Worm (Caenorhabditis elegans) whole organism, early embryonic: ENCODE results near the gene C14E2.6.

Experiments used
- B0310.2 ChIP-seq: sonication (generic microtip); optimal IDR thresholded peaks from 2 replicates; lab custom pipeline; 2016; ENCODE audit warnings: mild to moderate bottlenecking, missing genetic modification characterization, missing compliant biosample characterization
- ama-1 ChIP-seq: fragments of 150-350 bp; optimal IDR thresholded peaks from 2 replicates; lab custom pipeline; 2014
- ceh-13 ChIP-seq: fragments of 200-800 bp; sonication (Bioruptor generic); optimal IDR thresholded peaks from 2 replicates; lab custom pipeline; 2018; ENCODE audit warnings: mild to moderate bottlenecking, missing genetic modification characterization, missing compliant biosample characterization
- ceh-36 ChIP-seq: sonication (generic microtip); optimal IDR thresholded peaks from 2 replicates; lab custom pipeline; 2016; ENCODE audit warnings: missing genetic modification characterization, inconsistent platforms, missing compliant biosample characterization
- flt-1 ChIP-seq: fragments of 200-800 bp; sonication (Bioruptor generic); IDR thresholded peaks from 2 replicates; pipeline ENCODE4 v1.3.6; 2022; ENCODE audit warnings: missing genetic modification characterization, missing compliant biosample characterization
- hmbx-1 ChIP-seq: sonication (generic microtip); optimal IDR thresholded peaks from 2 replicates; lab custom pipeline; 2016; ENCODE audit warnings: mild to moderate bottlenecking, missing genetic modification characterization, missing compliant biosample characterization
- hmg-4 ChIP-seq: fragments of 200-800 bp; sonication (Bioruptor generic); optimal IDR thresholded peaks from 2 replicates; lab custom pipeline; 2018; ENCODE audit warnings: mild to moderate bottlenecking, missing genetic modification characterization, missing compliant biosample characterization
- hnd-1 ChIP-seq: sonication (generic microtip); optimal IDR thresholded peaks from 2 replicates; lab custom pipeline; 2016; ENCODE audit warnings: missing genetic modification characterization, missing compliant biosample characterization
- pes-1 ChIP-seq: fragments of 200-800 bp; sonication (Bioruptor generic); IDR thresholded peaks from 2 replicates; pipeline ENCODE4 v1.3.6; 2022; ENCODE audit warnings: missing genetic modification reagents, missing genetic modification characterization, missing compliant biosample characterization
- scrt-1 ChIP-seq: fragments of 200-800 bp; sonication (Bioruptor generic); IDR thresholded peaks from 2 replicates; pipeline ENCODE4 v1.3.6; 2022; ENCODE audit warnings: missing genetic modification characterization, missing compliant biosample characterization
- tra-4 ChIP-seq: sonication (generic microtip); optimal IDR thresholded peaks from 2 replicates; lab custom pipeline; 2017; ENCODE audit warnings: missing genetic modification characterization, missing compliant biosample characterization

DNA sequence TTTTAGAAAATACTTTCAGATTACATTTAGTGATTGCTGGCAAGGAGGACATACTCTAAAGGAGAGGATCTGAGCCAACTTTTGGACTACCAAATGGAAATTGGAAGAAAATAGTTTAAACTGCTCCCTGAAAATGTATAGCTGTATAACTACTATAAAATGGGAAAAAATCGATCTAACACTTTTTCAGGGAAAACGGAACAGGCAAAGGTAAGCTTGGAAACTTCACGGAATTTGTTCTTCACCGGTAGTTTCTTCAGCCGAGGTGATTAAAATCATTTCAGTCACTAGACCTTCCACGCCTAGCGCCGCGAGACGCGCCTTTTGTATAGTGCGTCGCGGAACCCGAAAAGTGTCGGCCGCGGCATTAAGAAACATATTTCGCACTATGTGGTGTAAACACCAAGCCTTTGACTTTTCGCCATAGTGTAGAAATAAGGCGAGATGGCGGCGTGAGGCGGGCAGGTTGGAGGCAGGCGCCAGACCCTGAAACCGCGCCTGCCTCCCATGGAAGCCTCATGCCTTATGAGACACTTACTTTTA lies 4.5 kb downstream of the C14E2.6 start, which contains the start of gene C14E2.5:
- no peak for TF ChIP-seq B0310.2
- no peak for TF ChIP-seq ceh-36 (tag; lab: Kevin White, UChicago)
- TF ChIP-seq flt-1 (GFP tag; lab: Robert Waterston, UW), result no peak
- no peak for TF ChIP-seq hmg-4
- no peak for TF ChIP-seq tra-4 (tag; lab: Kevin White, UChicago)
- TF ChIP-seq ceh-13 (GFP tag; lab: Kevin White, UChicago), result no peak
- no peak for TF ChIP-seq ama-1 (lab: Kevin White, UChicago)
- TF ChIP-seq scrt-1 (GFP tag; lab: Robert Waterston, UW), result no peak
- no peak for TF ChIP-seq hnd-1 (tag; lab: Kevin White, UChicago)
- no peak for TF ChIP-seq pes-1 (GFP tag; lab: Robert Waterston, UW)
- no peak for TF ChIP-seq hmbx-1 (tag; lab: Kevin White, UChicago)
